Fruit fly (Drosophila melanogaster) whole organism, embryonic: ENCODE measurements around the gene Vps2.

Experiments
- Bgb ChIP-seq: fragments of 200-800 bp; sonication (Bioruptor generic); IDR thresholded peaks from 2 replicates; pipeline ENCODE4 v1.3.6; 2022; ENCODE audit warnings: missing biosample characterization, missing genetic modification characterization; ENCODE audit not compliant: partially characterized antibody
- CG10654 ChIP-seq: fragments of 200-800 bp; sonication (Bioruptor generic); optimal IDR thresholded peaks from 2 replicates; lab custom pipeline; 2016; ENCODE audit warnings: missing biosample characterization, missing genetic modification characterization
- CG11695 ChIP-seq: fragments of 200-800 bp; sonication (Bioruptor generic); IDR thresholded peaks from 3 replicates; pipeline ENCODE4 v1.3.6; 2022; ENCODE audit warnings: missing biosample characterization, missing genetic modification characterization
- CG12219 ChIP-seq: fragments of 200-800 bp; sonication (Bioruptor generic); optimal IDR thresholded peaks from 3 replicates; lab custom pipeline; 2018; ENCODE audit warnings: missing biosample characterization, mild to moderate bottlenecking, missing genetic modification characterization
- CG12769 ChIP-seq: fragments of 200-800 bp; sonication (Bioruptor generic); optimal IDR thresholded peaks from 2 replicates; lab custom pipeline; 2019; ENCODE audit warnings: missing biosample characterization, mild to moderate bottlenecking, missing genetic modification characterization, moderate library complexity
- CG14050 ChIP-seq: fragments of 200-800 bp; sonication (Bioruptor generic); IDR thresholded peaks from 3 replicates; pipeline ENCODE4 v1.3.6; 2022; ENCODE audit warnings: missing biosample characterization, missing genetic modification characterization
- CG14441 ChIP-seq: fragments of 200-800 bp; sonication (Bioruptor generic); IDR thresholded peaks from 2 replicates; pipeline ENCODE4 v1.3.6; 2022; ENCODE audit warnings: missing biosample characterization, missing genetic modification characterization
- CG1602 ChIP-seq: fragments of 200-800 bp; sonication (Bioruptor generic); optimal IDR thresholded peaks from 3 replicates; lab custom pipeline; 2016; ENCODE audit warnings: missing biosample characterization, missing genetic modification characterization
- CG18619 ChIP-seq: fragments of 200-800 bp; sonication (Bioruptor generic); optimal IDR thresholded peaks from 3 replicates; lab custom pipeline; 2017; ENCODE audit warnings: missing biosample characterization, mild to moderate bottlenecking, missing genetic modification characterization
- CG30431 ChIP-seq: fragments of 200-800 bp; sonication (Bioruptor generic); optimal IDR thresholded peaks from 2 replicates; lab custom pipeline; 2017; ENCODE audit warnings: missing biosample characterization, missing genetic modification characterization
- CG31224 ChIP-seq: fragments of 200-800 bp; sonication (Bioruptor generic); IDR thresholded peaks from 2 replicates; pipeline ENCODE4 v1.3.6; 2022; ENCODE audit warnings: missing biosample characterization, missing genetic modification characterization
- CG42726 ChIP-seq: fragments of 200-800 bp; sonication (Bioruptor generic); IDR thresholded peaks from 2 replicates; pipeline ENCODE4 v1.3.6; 2022; ENCODE audit warnings: missing biosample characterization, missing genetic modification characterization; ENCODE audit not compliant: partially characterized antibody
- CG43689 ChIP-seq: fragments of 200-800 bp; sonication (Bioruptor generic); IDR thresholded peaks from 2 replicates; pipeline ENCODE4 v1.3.6; 2022; ENCODE audit warnings: missing biosample characterization, missing genetic modification characterization
- CG4707 ChIP-seq: fragments of 200-800 bp; sonication (Bioruptor generic); optimal IDR thresholded peaks from 2 replicates; lab custom pipeline; 2018; ENCODE audit warnings: missing biosample characterization, mild to moderate bottlenecking, missing genetic modification characterization, moderate library complexity
- CG4854 ChIP-seq: fragments of 200-800 bp; sonication (Bioruptor generic); optimal IDR thresholded peaks from 2 replicates; lab custom pipeline; 2016; ENCODE audit warnings: missing biosample characterization, missing genetic modification characterization, inconsistent platforms
- CG5245 ChIP-seq: fragments of 200-800 bp; sonication (Bioruptor generic); optimal IDR thresholded peaks from 3 replicates; lab custom pipeline; 2016; ENCODE audit warnings: missing biosample characterization, missing genetic modification characterization
- CG7745 ChIP-seq: fragments of 200-800 bp; sonication (Bioruptor generic); optimal IDR thresholded peaks from 2 replicates; lab custom pipeline; 2018; ENCODE audit warnings: missing biosample characterization, mild to moderate bottlenecking, missing genetic modification characterization, moderate library complexity
- CG9876 ChIP-seq: fragments of 200-800 bp; sonication (Bioruptor generic); optimal IDR thresholded peaks from 2 replicates; lab custom pipeline; 2016; ENCODE audit warnings: missing biosample characterization, missing genetic modification characterization
- CrebB ChIP-seq: fragments of 200-800 bp; sonication (Bioruptor generic); optimal IDR thresholded peaks from 3 replicates; lab custom pipeline; 2018; ENCODE audit warnings: missing biosample characterization, mild to moderate bottlenecking, missing genetic modification characterization
- Dll ChIP-seq: fragments of 200-800 bp; sonication (Bioruptor generic); IDR thresholded peaks from 4 replicates; pipeline ENCODE4 v1.3.6; 2022; ENCODE audit warnings: missing biosample characterization, missing genetic modification characterization; ENCODE audit not compliant: partially characterized antibody
- Drgx ChIP-seq: fragments of 200-800 bp; sonication (Bioruptor generic); IDR thresholded peaks from 2 replicates; pipeline ENCODE4 v1.3.6; 2022; ENCODE audit warnings: missing biosample characterization, missing genetic modification characterization
- HmgZ ChIP-seq: fragments of 200-800 bp; sonication (Bioruptor generic); optimal IDR thresholded peaks from 2 replicates; lab custom pipeline; 2018; ENCODE audit warnings: missing biosample characterization, mild to moderate bottlenecking, missing genetic modification characterization
- Hmx ChIP-seq: fragments of 200-800 bp; sonication (Bioruptor generic); optimal IDR thresholded peaks from 2 replicates; lab custom pipeline; 2016; ENCODE audit warnings: missing biosample characterization, missing genetic modification characterization
- Taf1 ChIP-seq: fragments of 200-800 bp; sonication (Bioruptor generic); IDR thresholded peaks from 2 replicates; pipeline ENCODE4 v1.3.6; 2022; ENCODE audit warnings: missing biosample characterization, missing genetic modification characterization
- amos ChIP-seq: fragments of 200-800 bp; sonication (Bioruptor generic); IDR thresholded peaks from 2 replicates; pipeline ENCODE4 v1.3.6; 2022; ENCODE audit warnings: missing biosample characterization, missing genetic modification characterization; ENCODE audit not compliant: partially characterized antibody
- ap ChIP-seq: fragments of 200-800 bp; sonication (Bioruptor generic); IDR thresholded peaks from 2 replicates; pipeline ENCODE4 v1.3.6; 2022; ENCODE audit warnings: missing biosample characterization, missing genetic modification characterization
- ash1 ChIP-seq: fragments of 200-800 bp; sonication (Bioruptor generic); optimal IDR thresholded peaks from 2 replicates; lab custom pipeline; 2018; ENCODE audit warnings: missing biosample characterization, mild to moderate bottlenecking, missing genetic modification characterization
- bcd ChIP-seq: fragments of 200-800 bp; sonication (Bioruptor generic); optimal IDR thresholded peaks from 2 replicates; lab custom pipeline; 2017; ENCODE audit warnings: missing biosample characterization, mild to moderate bottlenecking, missing genetic modification characterization
- cg ChIP-seq: fragments of 200-800 bp; sonication (Bioruptor generic); optimal IDR thresholded peaks from 3 replicates; lab custom pipeline; 2019; ENCODE audit warnings: missing biosample characterization, mild to moderate bottlenecking, missing genetic modification characterization, moderate library complexity
- ci ChIP-seq: fragments of 200-800 bp; sonication (Bioruptor generic); IDR thresholded peaks from 3 replicates; pipeline ENCODE4 v1.3.6; 2022; ENCODE audit warnings: missing biosample characterization, missing genetic modification characterization
- cwo ChIP-seq: fragments of 200-800 bp; sonication (Bioruptor generic); optimal IDR thresholded peaks from 3 replicates; lab custom pipeline; 2017; ENCODE audit warnings: missing biosample characterization, missing genetic modification characterization, mild to moderate bottlenecking, moderate library complexity, missing genetic modification reagents
- dpn ChIP-seq, 2 experiments: fragments of 200-800 bp; sonication (Bioruptor generic); optimal IDR thresholded peaks; 3 replicates each; lab custom pipeline; 2016; ENCODE audit warnings: missing biosample characterization in 2 of 2, missing genetic modification characterization in 2 of 2
- dysf ChIP-seq: fragments of 200-800 bp; sonication (Bioruptor generic); IDR thresholded peaks from 3 replicates; pipeline ENCODE4 v1.3.6; 2022; ENCODE audit warnings: missing biosample characterization, missing genetic modification characterization
- hbn ChIP-seq: fragments of 200-800 bp; sonication (Bioruptor generic); IDR thresholded peaks from 2 replicates; pipeline ENCODE4 v1.3.6; 2022; ENCODE audit warnings: missing biosample characterization, missing genetic modification characterization; ENCODE audit not compliant: partially characterized antibody
- her ChIP-seq: fragments of 200-800 bp; sonication (Bioruptor generic); optimal IDR thresholded peaks from 2 replicates; lab custom pipeline; 2016; ENCODE audit warnings: missing biosample characterization, missing genetic modification characterization
- lbe ChIP-seq: fragments of 200-800 bp; sonication (Bioruptor generic); optimal IDR thresholded peaks from 2 replicates; lab custom pipeline; 2016; ENCODE audit warnings: missing biosample characterization, mild to moderate bottlenecking, missing genetic modification characterization
- mirr ChIP-seq: fragments of 200-800 bp; sonication (Bioruptor generic); optimal IDR thresholded peaks from 3 replicates; lab custom pipeline; 2018; ENCODE audit warnings: missing biosample characterization, mild to moderate bottlenecking, missing genetic modification characterization
- oc ChIP-seq: fragments of 200-800 bp; sonication (Bioruptor generic); optimal IDR thresholded peaks from 2 replicates; lab custom pipeline; 2018; ENCODE audit warnings: missing biosample characterization, mild to moderate bottlenecking, missing genetic modification characterization, moderate library complexity
- otp ChIP-seq: fragments of 200-800 bp; sonication (Bioruptor generic); IDR thresholded peaks from 3 replicates; pipeline ENCODE4, ENCODE4 v1.3.6; 2022; ENCODE audit warnings: missing biosample characterization, missing genetic modification characterization
- peb ChIP-seq: fragments of 200-800 bp; sonication (Bioruptor generic); IDR thresholded peaks from 2 replicates; pipeline ENCODE4 v1.3.6; 2022; ENCODE audit warnings: missing biosample characterization, missing genetic modification characterization
- pros ChIP-seq: fragments of 200-800 bp; sonication (Bioruptor generic); optimal IDR thresholded peaks from 3 replicates; lab custom pipeline; 2019; ENCODE audit warnings: missing biosample characterization, mild to moderate bottlenecking, missing genetic modification characterization, moderate library complexity
- psq ChIP-seq: fragments of 200-800 bp; sonication (Bioruptor generic); optimal IDR thresholded peaks from 2 replicates; lab custom pipeline; 2017; ENCODE audit warnings: missing biosample characterization, missing genetic modification characterization
- seq ChIP-seq: fragments of 200-800 bp; sonication (Bioruptor generic); IDR thresholded peaks from 2 replicates; pipeline ENCODE4 v1.3.6; 2022; ENCODE audit warnings: missing biosample characterization, missing genetic modification characterization
- sna ChIP-seq: fragments of 200-800 bp; sonication (Bioruptor generic); IDR thresholded peaks from 2 replicates; pipeline ENCODE4 v1.3.6; 2022; ENCODE audit warnings: missing biosample characterization, missing genetic modification characterization; ENCODE audit not compliant: partially characterized antibody
- sr ChIP-seq: fragments of 200-800 bp; sonication (Bioruptor generic); IDR thresholded peaks from 3 replicates; pipeline ENCODE4 v1.3.6; 2022; ENCODE audit warnings: missing biosample characterization, missing genetic modification characterization
- tgo ChIP-seq: fragments of 200-800 bp; sonication (Bioruptor generic); IDR thresholded peaks from 3 replicates; pipeline ENCODE4 v1.3.6; 2022; ENCODE audit warnings: missing biosample characterization, missing genetic modification characterization
- tna ChIP-seq: fragments of 200-800 bp; sonication (Bioruptor generic); IDR thresholded peaks from 2 replicates; pipeline ENCODE4 v1.3.6; 2022; ENCODE audit warnings: missing biosample characterization, missing genetic modification characterization; ENCODE audit not compliant: partially characterized antibody
- trh ChIP-seq: fragments of 200-800 bp; sonication (Bioruptor generic); optimal IDR thresholded peaks from 2 replicates; lab custom pipeline; 2016; ENCODE audit warnings: missing biosample characterization, missing genetic modification characterization

The Vps2 gene

DNA sequence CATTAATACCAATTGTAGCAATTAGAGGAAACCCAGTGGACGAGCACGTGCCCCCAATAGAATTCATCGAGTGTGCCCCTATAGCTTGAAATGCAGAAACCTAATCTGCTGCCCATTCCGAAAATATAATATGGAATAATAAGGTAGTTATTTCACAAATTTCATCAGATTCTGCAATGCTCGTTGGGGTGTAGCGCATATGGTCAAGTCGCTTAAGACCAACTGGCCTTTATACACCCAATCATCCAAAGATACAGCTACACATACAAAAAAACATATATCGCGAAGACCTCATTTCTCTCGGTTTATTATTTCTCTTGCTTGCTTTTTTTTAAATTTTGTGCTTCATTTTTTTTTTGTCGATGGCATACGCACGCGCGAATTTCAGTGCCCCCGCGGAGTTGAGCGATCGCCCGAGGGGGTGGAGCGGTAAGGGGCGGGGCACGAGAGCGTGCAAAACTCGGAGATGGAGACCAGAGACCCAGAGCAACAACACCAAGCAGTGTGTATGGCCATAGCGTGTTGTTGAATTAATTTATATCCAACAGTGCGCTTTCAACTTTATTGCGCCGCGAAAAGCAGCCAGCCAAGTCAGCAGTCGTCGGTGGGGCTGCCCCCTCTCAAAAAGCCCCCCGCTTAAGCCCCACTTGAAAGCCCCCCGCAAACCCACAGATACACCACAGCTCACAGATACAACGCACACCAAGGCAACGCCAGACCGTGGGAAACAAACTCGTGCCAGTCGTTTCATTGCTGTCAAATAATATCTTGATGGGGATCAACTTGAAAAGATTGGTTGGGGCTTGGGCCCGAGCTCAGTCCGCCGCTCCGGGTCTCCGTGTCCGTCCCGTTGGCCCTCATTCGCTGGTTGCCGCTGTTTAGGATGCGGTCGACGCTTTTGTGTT, 44.4 kb upstream of the Vps2 start (continued):
- TF ChIP-seq seq (GFP tag; lab: Robert Waterston, UW) (peak; percentile 11; the same call in 1 of the 2 replicates), Dll (peak; percentile 27; the same call in 1 of the 4 replicates), cwo (GFP tag; lab: Kevin White, UChicago) (peak; percentile 79), ap (no peak), tgo (GFP tag; lab: Robert Waterston, UW) (no peak; the same call in 2 of the 3 replicates), Bgb (GFP tag; lab: Robert Waterston, UW) (peak; percentile 36; the same call in 1 of the 2 replicates), sna (no peak), pros (peak; percentile 82), CrebB (no peak), CG31224 (GFP tag; lab: Robert Waterston, UW) (0 out of 2 replicates have a peak, but pooled peaks have one; percentile 24), hbn (no peak), CG11695 (no peak), ci (GFP tag; lab: Robert Waterston, UW) (0 out of 3 replicates have a peak, but pooled peaks have one; percentile 28), dpn (GFP tag; optimal IDR thresholded peaks at IDR 0.05; lab: Kevin White, UChicago) (no peak), CG14441 (GFP tag; lab: Robert Waterston, UW) (peak; percentile 22; the same call in 1 of the 2 replicates), otp (GFP tag; lab: Robert Waterston, UW) (peak; percentile 52; the same call in 2 of the 3 replicates), CG4854 (no peak), CG42726 (GFP tag; lab: Robert Waterston, UW) (no peak), Taf1 (GFP tag; lab: Robert Waterston, UW) (no peak), CG12769 (tag; lab: Kevin White, UChicago) (peak; percentile 89), ash1 (GFP tag; lab: Kevin White, UChicago) (no peak), cg (GFP tag; lab: Kevin White, UChicago) (peak; percentile 54), CG30431 (GFP tag; lab: Kevin White, UChicago) (no peak), CG18619 (GFP tag; lab: Kevin White, UChicago) (no peak), sr (GFP tag; lab: Robert Waterston, UW) (0 out of 3 replicates have a peak, but pooled peaks have one; percentile 50), CG10654 (no peak), CG12219 (GFP tag; lab: Kevin White, UChicago) (no peak), bcd (GFP tag; lab: Kevin White, UChicago) (no peak), CG1602 (GFP tag; lab: Kevin White, UChicago) (no peak), peb (GFP tag; lab: Robert Waterston, UW) (no peak), mirr (GFP tag; lab: Kevin White, UChicago) (peak; percentile 58), CG43689 (GFP tag; lab: Robert Waterston, UW) (no peak), lbe (peak; percentile 13), tna (GFP tag; lab: Robert Waterston, UW) (0 out of 2 replicates have a peak, but pooled peaks have one; percentile 33), oc (peak; percentile 56), dysf (GFP tag; lab: Robert Waterston, UW) (0 out of 3 replicates have a peak, but pooled peaks have one; percentile 26), Hmx (no peak), CG7745 (no peak), CG5245 (GFP tag; lab: Kevin White, UChicago) (no peak), CG14050 (GFP tag; lab: Robert Waterston, UW) (no peak), amos (GFP tag; lab: Robert Waterston, UW) (no peak), CG9876 (GFP tag; lab: Kevin White, UChicago) (no peak), HmgZ (tag; lab: Kevin White, UChicago) (no peak), Drgx (GFP tag; lab: Robert Waterston, UW) (peak; percentile 54), CG4707 (no peak), her (GFP tag; lab: Kevin White, UChicago) (no peak), psq (GFP tag; lab: Kevin White, UChicago) (no peak), trh (GFP tag; lab: Kevin White, UChicago) (no peak)
